Worm (Caenorhabditis elegans): Measurements from ENCODE around the gene Y53G8AM.8.
"Not testable (repeated sequence)": the region's sequence is repeated elsewhere in the genome, so short reads cannot be mapped to it uniquely, and the experiment has no call there.

Gene Y53G8AM.8

ce11 chrIII:3263696-3264095, 14.8 kb downstream of the Y53G8AM.8 start:
- TF ChIP-seq daf-12 (tag; optimal IDR thresholded peaks at IDR 0.05) (no peak), ceh-28 (tag; optimal IDR thresholded peaks at IDR 0.05) (peak; percentile 64), ceh-16 (tag; optimal IDR thresholded peaks at IDR 0.05) (no peak), elt-3 (tag; optimal IDR thresholded peaks at IDR 0.05) (no peak), jun-1 (tag; optimal IDR thresholded peaks at IDR 0.05) (no peak), unc-62 (GFP tag; optimal IDR thresholded peaks at IDR 0.05) (no peak), mml-1 (tag; optimal IDR thresholded peaks at IDR 0.05) (no peak)

- not testable (repeated sequence) for TF ChIP-seq daf-12, elt-1, lin-39 (tag; optimal IDR thresholded peaks at IDR 0.05)
Measured at ce11 chrIII:3259691-3260090, 18.8 kb downstream of the Y53G8AM.8 start, which contains the start of gene Y53G8AM.6. TSS of gene Y53G8AM.6 (minus strand) at chrIII:3259791.

ce11 chrIII:3258306-3258705, 20.2 kb downstream of the Y53G8AM.8 start, which contains the start of gene nspg-7.2:
TSS of gene nspg-7.2 (minus strand) at chrIII:3258406.
- no peak for TF ChIP-seq nhr-23 (tag; optimal IDR thresholded peaks at IDR 0.05)
- TF ChIP-seq mml-1 (tag; optimal IDR thresholded peaks at IDR 0.05), result no peak
- no peak for TF ChIP-seq elt-2 (tag; optimal IDR thresholded peaks at IDR 0.05)
- TF ChIP-seq R02D3.7 (tag; optimal IDR thresholded peaks at IDR 0.05), result no peak

- TF ChIP-seq egl-27 (tag; optimal IDR thresholded peaks at IDR 0.05) (no peak), ceh-9 (tag; optimal IDR thresholded peaks at IDR 0.05) (no peak), eor-1 (tag; optimal IDR thresholded peaks at IDR 0.05) (no peak), hmg-11 (tag; optimal IDR thresholded peaks at IDR 0.05) (no peak)
Measured at ce11 chrIII:3255575-3255974, 22.9 kb downstream of the Y53G8AM.8 start, which contains the start of gene Y53G8AM.4. TSS of gene Y53G8AM.4 (minus strand) at chrIII:3255675.

ce11 chrIII:3255023-3255422, 23.5 kb downstream of the Y53G8AM.8 start:
- TF ChIP-seq ceh-28 (tag; optimal IDR thresholded peaks at IDR 0.05), result no peak
- no peak for TF ChIP-seq snpc-4 (tag; optimal IDR thresholded peaks at IDR 0.05)
- TF ChIP-seq eor-1 (tag; optimal IDR thresholded peaks at IDR 0.05), result no peak
- TF ChIP-seq ceh-16 (tag; optimal IDR thresholded peaks at IDR 0.05), result no peak
- no peak for TF ChIP-seq ZK546.5 (tag; optimal IDR thresholded peaks at IDR 0.05)
- no peak for TF ChIP-seq nhr-28 (tag; optimal IDR thresholded peaks at IDR 0.05)

- TF ChIP-seq pha-4 (tag; optimal IDR thresholded peaks at IDR 0.05), result peak; percentile 75
- no peak for TF ChIP-seq nhr-77 (tag; optimal IDR thresholded peaks at IDR 0.05)
- TF ChIP-seq tbx-2 (tag; optimal IDR thresholded peaks at IDR 0.05), result no peak
- no peak for TF ChIP-seq eor-1 (tag; optimal IDR thresholded peaks at IDR 0.05)
- no peak for TF ChIP-seq egl-5 (tag; optimal IDR thresholded peaks at IDR 0.05)
- no peak for TF ChIP-seq nhr-28 (tag; optimal IDR thresholded peaks at IDR 0.05)
- TF ChIP-seq aly-2 (tag; optimal IDR thresholded peaks at IDR 0.05), result no peak
- TF ChIP-seq sea-2 (GFP tag; optimal IDR thresholded peaks at IDR 0.05), result no peak
- TF ChIP-seq nhr-67 (tag; optimal IDR thresholded peaks at IDR 0.05), result no peak
- TF ChIP-seq zag-1 (tag; optimal IDR thresholded peaks at IDR 0.05), result no peak
- no peak for TF ChIP-seq lin-15B (tag; optimal IDR thresholded peaks at IDR 0.05)
- TF ChIP-seq fkh-10 (GFP tag; optimal IDR thresholded peaks at IDR 0.05), result no peak
- peak; percentile 97 for TF ChIP-seq elt-2 (tag; optimal IDR thresholded peaks at IDR 0.05)
- TF ChIP-seq elt-1 (tag; optimal IDR thresholded peaks at IDR 0.05), result no peak
- TF ChIP-seq pqm-1 (tag; optimal IDR thresholded peaks at IDR 0.05), result peak; percentile 98
- no peak for TF ChIP-seq R02D3.7 (tag; optimal IDR thresholded peaks at IDR 0.05)
- no peak for TF ChIP-seq ceh-16 (tag; optimal IDR thresholded peaks at IDR 0.05)
- no peak for TF ChIP-seq hmg-11 (tag; optimal IDR thresholded peaks at IDR 0.05)
- TF ChIP-seq lin-39 (tag; optimal IDR thresholded peaks at IDR 0.05), result no peak
- peak; percentile 65 for TF ChIP-seq jun-1 (tag; optimal IDR thresholded peaks at IDR 0.05)
- TF ChIP-seq egl-27 (tag; optimal IDR thresholded peaks at IDR 0.05), result no peak
- no peak for TF ChIP-seq ztf-11 (tag; optimal IDR thresholded peaks at IDR 0.05)
- TF ChIP-seq snpc-4 (tag; optimal IDR thresholded peaks at IDR 0.05), result no peak
- TF ChIP-seq nhr-11 (tag; optimal IDR thresholded peaks at IDR 0.05), result no peak
- TF ChIP-seq mdl-1 (tag; optimal IDR thresholded peaks at IDR 0.05), result no peak
- TF ChIP-seq mml-1 (tag; optimal IDR thresholded peaks at IDR 0.05), result no peak
Measured at ce11 chrIII:3253736-3254135, 24.8 kb downstream of the Y53G8AM.8 start.

All from whole organism, L3 larva.